Worm (Caenorhabditis elegans): ENCODE data around the gene xpo-1.

ce11 chrV:7857931-7858330, 53.1 kb downstream of the xpo-1 start, which contains the start of gene C37C3.1:
- no peak for TF ChIP-seq lsy-27 (tag; optimal IDR thresholded peaks at IDR 0.05; ENCODE audit: borderline replicate concordance, insufficient read depth)
- no peak for TF ChIP-seq unc-62 (GFP tag; optimal IDR thresholded peaks at IDR 0.05)
- no peak for TF ChIP-seq C06A6.2 (GFP tag; conservative IDR thresholded peaks at IDR 0.05)
- no peak for TF ChIP-seq egrh-3 (GFP tag; IDR thresholded peaks at IDR 0.05)
- TF ChIP-seq xnd-1 (tag; optimal IDR thresholded peaks at IDR 0.05): no peak
- no peak for TF ChIP-seq sea-2 (GFP tag; IDR thresholded peaks at IDR 0.05)
- TF ChIP-seq hrde-1 (tag; optimal IDR thresholded peaks at IDR 0.05; ENCODE audit: borderline replicate concordance): peak; percentile 75
- no peak for TF ChIP-seq ztf-28 (GFP tag; IDR thresholded peaks at IDR 0.05)
- TF ChIP-seq snpc-4 (GFP tag; optimal IDR thresholded peaks at IDR 0.05): peak; percentile 9
- TF ChIP-seq snpc-4 (tag; optimal IDR thresholded peaks at IDR 0.05): peak in 2 of 4 experiments; percentile 24 to 39
- TF ChIP-seq him-1 (tag; optimal IDR thresholded peaks at IDR 0.05): no peak
